Worm (Caenorhabditis elegans) whole organism, young adult: ENCODE data around the gene T23E1.3.
A peak's percentile ranks its signal among the peaks of the same experiment; 100 is the strongest.

Experiments used
- B0336.3 ChIP-seq: fragments of 200-800 bp; sonication (Bioruptor generic); IDR thresholded peaks from 2 replicates; pipeline ENCODE4 v1.3.6; 2022; ENCODE audit warnings: missing genetic modification characterization, missing compliant biosample characterization
- C06A6.2 ChIP-seq: fragments of 200-800 bp; sonication (Bioruptor generic); conservative IDR thresholded peaks from 2 replicates; pipeline ENCODE4 v1.3.6; 2022; ENCODE audit warnings: missing genetic modification characterization, missing compliant biosample characterization
- C17E4.6 ChIP-seq: fragments of 200-800 bp; sonication (Bioruptor generic); IDR thresholded peaks from 2 replicates; pipeline ENCODE4 v1.3.6; 2022; ENCODE audit warnings: missing genetic modification reagents, missing genetic modification characterization, missing compliant biosample characterization
- F23B12.7 ChIP-seq: sonication (generic microtip); optimal IDR thresholded peaks from 2 replicates; lab custom pipeline; 2017; ENCODE audit warnings: missing genetic modification characterization, mild to moderate bottlenecking, missing compliant biosample characterization, antibody characterized with exemption, moderate library complexity; ENCODE audit not compliant: insufficient read depth
- F39B2.1 ChIP-seq: fragments of 200-800 bp; sonication (Bioruptor generic); IDR thresholded peaks from 2 replicates; pipeline ENCODE4 v1.3.6; 2022; ENCODE audit warnings: missing genetic modification reagents, missing genetic modification characterization, missing compliant biosample characterization
- F55B11.4 ChIP-seq: sonication (generic microtip); optimal IDR thresholded peaks from 2 replicates; lab custom pipeline; 2016; ENCODE audit warnings: missing compliant biosample characterization, missing genetic modification characterization, borderline replicate concordance; ENCODE audit not compliant: insufficient read depth
- Y56A3A.18 ChIP-seq: fragments of 200-800 bp; sonication (Bioruptor generic); IDR thresholded peaks from 2 replicates; pipeline ENCODE4 v1.3.6; 2022; ENCODE audit warnings: missing genetic modification reagents, missing genetic modification characterization, missing compliant biosample characterization
- Y95B8A.8 ChIP-seq: fragments of 200-800 bp; sonication (Bioruptor generic); IDR thresholded peaks from 2 replicates; pipeline ENCODE4 v1.3.6; 2022; ENCODE audit warnings: missing genetic modification reagents, missing genetic modification characterization, missing compliant biosample characterization
- akir-1 ChIP-seq: fragments of 200-800 bp; sonication (Bioruptor generic); optimal IDR thresholded peaks from 2 replicates; lab custom pipeline; 2018; ENCODE audit warnings: mild to moderate bottlenecking, missing genetic modification characterization, moderate library complexity, missing compliant biosample characterization
- aptf-2 ChIP-seq: fragments of 200-800 bp; sonication (Bioruptor generic); conservative IDR thresholded peaks from 2 replicates; pipeline ENCODE4 v1.3.6; 2022; ENCODE audit warnings: missing genetic modification reagents, missing genetic modification characterization, missing compliant biosample characterization
- atf-7 ChIP-seq: sonication (generic microtip); optimal IDR thresholded peaks from 2 replicates; lab custom pipeline; 2017; ENCODE audit warnings: mild to moderate bottlenecking, missing genetic modification characterization, missing compliant biosample characterization
- athp-1 ChIP-seq: sonication (generic microtip); optimal IDR thresholded peaks from 2 replicates; lab custom pipeline; 2017; ENCODE audit warnings: mild to moderate bottlenecking, missing genetic modification characterization, missing compliant biosample characterization
- attf-5 ChIP-seq: fragments of 200-800 bp; sonication (Bioruptor generic); optimal IDR thresholded peaks from 2 replicates; lab custom pipeline; 2018; ENCODE audit warnings: mild to moderate bottlenecking, missing genetic modification characterization, missing compliant biosample characterization
- bed-1 ChIP-seq: fragments of 200-800 bp; sonication (Bioruptor generic); IDR thresholded peaks from 2 replicates; pipeline ENCODE4 v1.3.6; 2022; ENCODE audit warnings: missing genetic modification reagents, missing genetic modification characterization, missing compliant biosample characterization
- ceh-100 ChIP-seq: fragments of 200-800 bp; sonication (Bioruptor generic); IDR thresholded peaks from 2 replicates; pipeline ENCODE4 v1.3.6; 2022; ENCODE audit warnings: missing genetic modification reagents, missing genetic modification characterization, missing compliant biosample characterization
- ceh-27 ChIP-seq: fragments of 200-800 bp; sonication (Bioruptor generic); optimal IDR thresholded peaks from 2 replicates; lab custom pipeline; 2018; ENCODE audit warnings: mild to moderate bottlenecking, missing genetic modification characterization, moderate library complexity, missing compliant biosample characterization
- ceh-40 ChIP-seq: fragments of 200-800 bp; sonication (Bioruptor generic); IDR thresholded peaks from 2 replicates; pipeline ENCODE4 v1.3.6; 2022; ENCODE audit warnings: missing genetic modification characterization, missing compliant biosample characterization
- dox-1 ChIP-seq: fragments of 200-800 bp; sonication (Bioruptor generic); IDR thresholded peaks from 2 replicates; pipeline ENCODE4 v1.3.6; 2022; ENCODE audit warnings: missing genetic modification reagents, missing genetic modification characterization, missing compliant biosample characterization
- dpl-1 ChIP-seq: fragments of 150-350 bp; optimal IDR thresholded peaks from 2 replicates; lab custom pipeline; 2014; ENCODE audit warnings: missing biosample characterization, missing genetic modification reagents, missing genetic modification characterization
- egl-44 ChIP-seq: fragments of 200-800 bp; sonication (Bioruptor generic); IDR thresholded peaks from 2 replicates; pipeline ENCODE4 v1.3.6; 2022; ENCODE audit warnings: missing genetic modification reagents, missing genetic modification characterization, missing compliant biosample characterization
- ekl-4 ChIP-seq: fragments of 200-800 bp; sonication (Bioruptor generic); IDR thresholded peaks from 2 replicates; pipeline ENCODE4 v1.3.6; 2022; ENCODE audit warnings: missing genetic modification reagents, missing genetic modification characterization, missing compliant biosample characterization
- gei-17 ChIP-seq: fragments of 200-800 bp; sonication (Bioruptor generic); optimal IDR thresholded peaks from 2 replicates; lab custom pipeline; 2018; ENCODE audit warnings: mild to moderate bottlenecking, missing genetic modification characterization, missing compliant biosample characterization
- him-1 ChIP-seq: sonication (generic microtip); optimal IDR thresholded peaks from 2 replicates; lab custom pipeline; 2016; ENCODE audit warnings: missing genotype, missing genetic modification reagents, missing genetic modification characterization, missing compliant biosample characterization
- hmg-20 ChIP-seq: fragments of 200-800 bp; sonication (Bioruptor generic); IDR thresholded peaks from 2 replicates; pipeline ENCODE4 v1.3.6; 2022; ENCODE audit warnings: missing genetic modification reagents, missing genetic modification characterization, missing compliant biosample characterization
- lag-1 ChIP-seq: fragments of 200-800 bp; sonication (Bioruptor generic); IDR thresholded peaks from 2 replicates; pipeline ENCODE4 v1.3.6; 2022; ENCODE audit warnings: missing genetic modification reagents, missing genetic modification characterization, missing compliant biosample characterization
- lin-35 ChIP-seq, 3 experiments: fragments of 150-350 bp in 2 of 3; sonication (generic microtip) in 1 of 3; optimal IDR thresholded peaks; 2 replicates each; lab custom pipeline; 2014 to 2018; ENCODE audit warnings: missing biosample characterization in 3 of 3, missing genetic modification characterization in 3 of 3, missing genetic modification reagents in 3 of 3
- lin-40 ChIP-seq: sonication (generic microtip); optimal IDR thresholded peaks from 2 replicates; lab custom pipeline; 2016; ENCODE audit warnings: missing genetic modification characterization, mild to moderate bottlenecking, missing compliant biosample characterization, missing genotype, missing genetic modification reagents
- lin-54 ChIP-seq: fragments of 200-800 bp; sonication (Bioruptor generic); optimal IDR thresholded peaks from 2 replicates; lab custom pipeline; 2018; ENCODE audit warnings: mild to moderate bottlenecking, missing genetic modification characterization, missing compliant biosample characterization
- lsl-1 ChIP-seq: fragments of 200-800 bp; sonication (Bioruptor generic); optimal IDR thresholded peaks from 2 replicates; lab custom pipeline; 2018; ENCODE audit warnings: mild to moderate bottlenecking, missing genetic modification characterization, moderate library complexity, missing compliant biosample characterization
- madf-6 ChIP-seq: fragments of 200-800 bp; sonication (Bioruptor generic); IDR thresholded peaks from 2 replicates; pipeline ENCODE4 v1.3.6; 2022; ENCODE audit warnings: missing genetic modification reagents, missing genetic modification characterization, missing compliant biosample characterization
- mcd-1 ChIP-seq: fragments of 200-800 bp; sonication (Bioruptor generic); IDR thresholded peaks from 2 replicates; pipeline ENCODE4 v1.3.6; 2022; ENCODE audit warnings: missing genetic modification reagents, missing genetic modification characterization, missing compliant biosample characterization
- mel-28 ChIP-seq: sonication (generic microtip); optimal IDR thresholded peaks from 2 replicates; lab custom pipeline; 2016; ENCODE audit warnings: borderline replicate concordance, mild to moderate bottlenecking, missing genetic modification characterization, missing compliant biosample characterization
- nhr-27 ChIP-seq: fragments of 200-800 bp; sonication (Bioruptor generic); optimal IDR thresholded peaks from 2 replicates; lab custom pipeline; 2018; ENCODE audit warnings: mild to moderate bottlenecking, missing genetic modification characterization, moderate library complexity, missing compliant biosample characterization
- nhr-80 ChIP-seq: sonication (generic microtip); optimal IDR thresholded peaks from 2 replicates; lab custom pipeline; 2016; ENCODE audit warnings: missing genetic modification characterization, missing compliant biosample characterization
- pha-4 ChIP-seq: fragments of 150-350 bp; sonication (generic microtip); optimal IDR thresholded peaks from 2 replicates; lab custom pipeline; 2014; ENCODE audit warnings: missing biosample characterization, missing genetic modification reagents, missing genetic modification characterization
- rpc-1 ChIP-seq, 2 experiments: fragments of 150-350 bp in 1 of 2; sonication (generic microtip) in 1 of 2; optimal IDR thresholded peaks; 2 replicates each; lab custom pipeline; 2014 to 2018; ENCODE audit warnings: missing biosample characterization in 1 of 2, missing genetic modification characterization in 1 of 2, missing genetic modification reagents in 1 of 2, missing genotype in 1 of 2
- snpc-1.1 ChIP-seq: sonication (generic microtip); optimal IDR thresholded peaks from 2 replicates; lab custom pipeline; 2017; ENCODE audit warnings: missing genetic modification characterization, mild to moderate bottlenecking, missing compliant biosample characterization, antibody characterized with exemption, moderate library complexity, missing genotype, missing genetic modification reagents; ENCODE audit not compliant: insufficient read depth
- snpc-4 ChIP-seq, 5 experiments: fragments of 150-350 bp in 1 of 5; sonication (generic microtip) in 4 of 5; optimal IDR thresholded peaks; 2 replicates each; lab custom pipeline; 2014 to 2018; ENCODE audit warnings: missing genetic modification characterization in 5 of 5, missing biosample characterization in 3 of 5, antibody characterized with exemption in 2 of 5, mild to moderate bottlenecking in 2 of 5, missing compliant biosample characterization in 2 of 5, missing genotype in 2 of 5, moderate library complexity in 2 of 5, missing genetic modification reagents in 1 of 5
- unc-62 ChIP-seq: fragments of 150-350 bp; optimal IDR thresholded peaks from 2 replicates; lab custom pipeline; 2014; ENCODE audit warnings: missing biosample characterization, missing genetic modification reagents, missing genetic modification characterization
- ztf-22 ChIP-seq: fragments of 200-800 bp; sonication (Bioruptor generic); optimal IDR thresholded peaks from 2 replicates; lab custom pipeline; 2018; ENCODE audit warnings: mild to moderate bottlenecking, missing genetic modification characterization, moderate library complexity, missing compliant biosample characterization
- ztf-3 ChIP-seq: fragments of 200-800 bp; sonication (Bioruptor generic); optimal IDR thresholded peaks from 2 replicates; lab custom pipeline; 2018; ENCODE audit warnings: mild to moderate bottlenecking, missing genetic modification characterization, missing compliant biosample characterization

The T23E1.3 gene

DNA sequence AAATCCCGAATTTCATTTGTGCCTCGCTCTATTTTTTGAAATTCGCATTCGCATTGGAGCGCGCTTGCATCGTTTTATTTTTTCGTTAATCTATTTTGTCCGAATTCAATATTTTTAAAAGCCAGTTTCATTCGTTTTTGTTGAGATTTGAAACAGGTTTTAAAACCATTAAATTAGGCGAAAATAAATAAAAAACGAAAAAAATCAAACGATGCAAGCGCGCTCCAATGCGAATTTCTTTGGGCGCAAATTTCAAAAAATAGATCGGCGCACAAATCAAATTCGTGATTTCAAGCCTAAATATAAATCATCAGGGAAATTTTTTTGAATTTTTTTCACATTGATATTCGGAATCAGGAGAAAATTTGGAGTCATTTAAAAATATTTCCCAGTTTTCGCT, 3.4 kb upstream of the T23E1.3 start:
- TF ChIP-seq mcd-1 (GFP tag; lab: Robert Waterston, UW), result peak; percentile 51

ce11 chrIV:3151061-3151460, 5.4 kb downstream of the T23E1.3 start, which contains the start of gene T23E1.1:
Gene T23E1.1, plus strand, starts transcription at chrIV:3151361.
- TF ChIP-seq ceh-40 (GFP tag; lab: Robert Waterston, UW) (no peak), mel-28 (tag; lab: Kevin White, UChicago) (no peak), madf-6 (GFP tag; lab: Robert Waterston, UW) (no peak), him-1 (tag; lab: Kevin White, UChicago) (no peak), lsl-1 (no peak), ceh-100 (GFP tag; lab: Robert Waterston, UW) (no peak), lag-1 (GFP tag; lab: Robert Waterston, UW) (no peak), C06A6.2 (GFP tag; lab: Robert Waterston, UW) (no peak), akir-1 (no peak), hmg-20 (GFP tag; lab: Robert Waterston, UW) (no peak), F23B12.7 (no peak), Y95B8A.8 (GFP tag; lab: Robert Waterston, UW) (no peak), athp-1 (tag; lab: Kevin White, UChicago) (no peak), snpc-4 (GFP tag; optimal IDR thresholded peaks at IDR 0.05; lab: Kevin White, UChicago) (no peak), snpc-4 (tag; optimal IDR thresholded peaks at IDR 0.05; lab: Kevin White, UChicago) (no peak)
- TF ChIP-seq, all 124 proteins: peak for 0

ce11 chrIV:3158175-3158574, 12.5 kb downstream of the T23E1.3 start:
- TF ChIP-seq atf-7 (tag; lab: Kevin White, UChicago) (peak; percentile 51), bed-1 (GFP tag; lab: Robert Waterston, UW) (no peak), lin-35 (GFP tag; optimal IDR thresholded peaks at IDR 0.05; lab: Kevin White, UChicago) (no peak), Y95B8A.8 (GFP tag; lab: Robert Waterston, UW) (no peak), dox-1 (peak; percentile 26; the same call in 1 of the 2 replicates), rpc-1 (optimal IDR thresholded peaks at IDR 0.05; lab: Kevin White, UChicago) (no peak), rpc-1 (tag; optimal IDR thresholded peaks at IDR 0.05; lab: Kevin White, UChicago) (no peak), gei-17 (no peak), ztf-22 (GFP tag; lab: Kevin White, UChicago) (peak; percentile 58), snpc-1.1 (tag; lab: Kevin White, UChicago) (no peak), nhr-80 (tag; lab: Kevin White, UChicago) (peak; percentile 93), pha-4 (tag; lab: Kevin White, UChicago) (peak; percentile 12)
- TF ChIP-seq, all 124 proteins: peak for 5

- TF ChIP-seq dpl-1 (GFP tag; lab: Kevin White, UChicago) (no peak), ztf-22 (GFP tag; lab: Kevin White, UChicago) (no peak), ekl-4 (GFP tag; lab: Robert Waterston, UW) (peak; percentile 51), gei-17 (peak; percentile 52), aptf-2 (GFP tag; lab: Robert Waterston, UW) (no peak), ceh-27 (GFP tag; lab: Kevin White, UChicago) (peak; percentile 73), lin-40 (tag; lab: Kevin White, UChicago) (peak; percentile 86), B0336.3 (GFP tag; lab: Robert Waterston, UW) (peak; percentile 66), F39B2.1 (GFP tag; lab: Robert Waterston, UW) (no peak), lin-35 (GFP tag; optimal IDR thresholded peaks at IDR 0.05; lab: Kevin White, UChicago) (peak in 1 of 3 experiments; percentile 42), lin-54 (GFP tag; lab: Kevin White, UChicago) (peak; percentile 37), atf-7 (tag; lab: Kevin White, UChicago) (peak; percentile 46), F55B11.4 (no peak), snpc-1.1 (tag; lab: Kevin White, UChicago) (no peak), C17E4.6 (no peak), nhr-80 (tag; lab: Kevin White, UChicago) (peak; percentile 68), nhr-27 (tag; lab: Kevin White, UChicago) (no peak), ztf-3 (GFP tag; lab: Kevin White, UChicago) (no peak), Y56A3A.18 (GFP tag; lab: Robert Waterston, UW) (no peak), unc-62 (GFP tag; lab: Kevin White, UChicago) (no peak), egl-44 (GFP tag; lab: Robert Waterston, UW) (no peak), lsl-1 (no peak), attf-5 (GFP tag; lab: Kevin White, UChicago) (peak; percentile 72)
Observed at ce11 chrIV:3160785-3161184, 15.1 kb downstream of the T23E1.3 start.
